Fruit fly (Drosophila melanogaster): ENCODE data around the gene t-cup.
A peak's percentile ranks its signal among the peaks of the same experiment; 100 is the strongest.

Gene t-cup

dm6 chr2L:12529029-12529948, 32.2 kb upstream of the t-cup start:
- peak; percentile 71 for TF ChIP-seq Ets98B (GFP tag; IDR thresholded peaks at IDR 0.05)
- peak; percentile 75 for TF ChIP-seq CG12605 (GFP tag; IDR thresholded peaks at IDR 0.05)
- peak; percentile 73 for TF ChIP-seq CG4496 (GFP tag; IDR thresholded peaks at IDR 0.05)
- TF ChIP-seq EcR (GFP tag; optimal IDR thresholded peaks at IDR 0.05) = peak; percentile 97
- TF ChIP-seq Pif1A (GFP tag; optimal IDR thresholded peaks at IDR 0.05) = peak; percentile 62
- TF ChIP-seq CG17806 (tag; optimal IDR thresholded peaks at IDR 0.05) = peak; percentile 25
- TF ChIP-seq fd96Ca (GFP tag; IDR thresholded peaks at IDR 0.05) = peak; percentile 80; the same call in 2 of the 3 replicates
- peak; percentile 44 for TF ChIP-seq CG8301 (tag; optimal IDR thresholded peaks at IDR 0.05)
- no peak for TF ChIP-seq CG10348 (GFP tag; IDR thresholded peaks at IDR 0.05)
- peak; percentile 15 for TF ChIP-seq D1 (tag; optimal IDR thresholded peaks at IDR 0.05)
- TF ChIP-seq CG8159 (tag; optimal IDR thresholded peaks at IDR 0.05) = peak; percentile 23
- no peak for TF ChIP-seq Snoo (tag; optimal IDR thresholded peaks at IDR 0.05)
- TF ChIP-seq CG13204 (GFP tag; optimal IDR thresholded peaks at IDR 0.05) = peak; percentile 80
- peak; percentile 32 for TF ChIP-seq CG9948 (tag; optimal IDR thresholded peaks at IDR 0.05)
- TF ChIP-seq rn (GFP tag; IDR thresholded peaks at IDR 0.05) = peak; percentile 41; the same call in 1 of the 2 replicates
- TF ChIP-seq CG32121 (GFP tag; IDR thresholded peaks at IDR 0.05) = peak; percentile 71
- TF ChIP-seq CG15710 (tag; optimal IDR thresholded peaks at IDR 0.05) = peak; percentile 41
- TF ChIP-seq gl (tag; optimal IDR thresholded peaks at IDR 0.05) = peak; percentile 85
- TF ChIP-seq CG14655 (GFP tag; optimal IDR thresholded peaks at IDR 0.05) = peak; percentile 58
- peak; percentile 33 for TF ChIP-seq Pif1B (GFP tag; optimal IDR thresholded peaks at IDR 0.05)
- peak; percentile 14 for TF ChIP-seq CG34367 (tag; optimal IDR thresholded peaks at IDR 0.05)

- TF ChIP-seq CG10348 (GFP tag; IDR thresholded peaks at IDR 0.05) (no peak), D1 (tag; optimal IDR thresholded peaks at IDR 0.05) (no peak), CG9948 (tag; optimal IDR thresholded peaks at IDR 0.05) (no peak), CG8159 (tag; optimal IDR thresholded peaks at IDR 0.05) (no peak), CG15710 (tag; optimal IDR thresholded peaks at IDR 0.05) (no peak), Snoo (tag; optimal IDR thresholded peaks at IDR 0.05) (no peak), CG13204 (GFP tag; optimal IDR thresholded peaks at IDR 0.05) (no peak), gl (tag; optimal IDR thresholded peaks at IDR 0.05) (no peak), CG17806 (tag; optimal IDR thresholded peaks at IDR 0.05) (no peak), fd96Ca (GFP tag; IDR thresholded peaks at IDR 0.05) (no peak)
These were observed 31.2 kb upstream of the t-cup start for dm6 chr2L:12528376-12528775.

dm6 chr2L:12527590-12527989, 30.5 kb upstream of the t-cup start:
- peak; percentile 60 for TF ChIP-seq gl (tag; optimal IDR thresholded peaks at IDR 0.05)
- peak; percentile 24 for TF ChIP-seq CG8301 (tag; optimal IDR thresholded peaks at IDR 0.05)
- TF ChIP-seq CG9948 (tag; optimal IDR thresholded peaks at IDR 0.05) = no peak
- TF ChIP-seq CG12605 (GFP tag; IDR thresholded peaks at IDR 0.05) = peak; percentile 11; the same call in 1 of the 2 replicates
- TF ChIP-seq Snoo (tag; optimal IDR thresholded peaks at IDR 0.05) = no peak
- TF ChIP-seq CG8159 (tag; optimal IDR thresholded peaks at IDR 0.05) = peak; percentile 23
- peak; percentile 86 for TF ChIP-seq EcR (GFP tag; optimal IDR thresholded peaks at IDR 0.05)
- TF ChIP-seq CG34367 (tag; optimal IDR thresholded peaks at IDR 0.05) = peak; percentile 28
- no peak for TF ChIP-seq Pif1A (GFP tag; optimal IDR thresholded peaks at IDR 0.05)
- TF ChIP-seq CG32121 (GFP tag; IDR thresholded peaks at IDR 0.05) = peak; percentile 58
- TF ChIP-seq CG14655 (GFP tag; optimal IDR thresholded peaks at IDR 0.05) = peak; percentile 41
- TF ChIP-seq CG17806 (tag; optimal IDR thresholded peaks at IDR 0.05) = peak; percentile 13
- TF ChIP-seq Pif1B (GFP tag; optimal IDR thresholded peaks at IDR 0.05) = no peak
- no peak for TF ChIP-seq rn (GFP tag; IDR thresholded peaks at IDR 0.05)
- TF ChIP-seq CG13204 (GFP tag; optimal IDR thresholded peaks at IDR 0.05) = peak; percentile 53
- no peak for TF ChIP-seq D1 (tag; optimal IDR thresholded peaks at IDR 0.05)
- TF ChIP-seq Ets98B (GFP tag; IDR thresholded peaks at IDR 0.05) = 0 out of 2 replicates have a peak, but pooled peaks have one; percentile 21
- TF ChIP-seq fd96Ca (GFP tag; IDR thresholded peaks at IDR 0.05) = no peak
- TF ChIP-seq CG4496 (GFP tag; IDR thresholded peaks at IDR 0.05) = 0 out of 3 replicates have a peak, but pooled peaks have one; percentile 19
- peak; percentile 8 for TF ChIP-seq CG15710 (tag; optimal IDR thresholded peaks at IDR 0.05)
- no peak for TF ChIP-seq CG10348 (GFP tag; IDR thresholded peaks at IDR 0.05)

- TF ChIP-seq CG32121 (GFP tag; IDR thresholded peaks at IDR 0.05) = 0 out of 2 replicates have a peak, but pooled peaks have one; percentile 16
- TF ChIP-seq Pif1A (GFP tag; optimal IDR thresholded peaks at IDR 0.05) = no peak
- peak; percentile 1 for TF ChIP-seq CG34367 (tag; optimal IDR thresholded peaks at IDR 0.05)
- TF ChIP-seq CG13204 (GFP tag; optimal IDR thresholded peaks at IDR 0.05) = peak; percentile 5
- peak; percentile 12 for TF ChIP-seq CG8159 (tag; optimal IDR thresholded peaks at IDR 0.05)
- no peak for TF ChIP-seq CG15710 (tag; optimal IDR thresholded peaks at IDR 0.05)
- peak; percentile 62 for TF ChIP-seq EcR (GFP tag; optimal IDR thresholded peaks at IDR 0.05)
- no peak for TF ChIP-seq Ets98B (GFP tag; IDR thresholded peaks at IDR 0.05)
- no peak for TF ChIP-seq Pif1B (GFP tag; optimal IDR thresholded peaks at IDR 0.05)
- TF ChIP-seq gl (tag; optimal IDR thresholded peaks at IDR 0.05) = no peak
These were observed 27.0 kb upstream of the t-cup start for dm6 chr2L:12524139-12524538.

- TF ChIP-seq CG15710 (tag; optimal IDR thresholded peaks at IDR 0.05) = no peak
- peak; percentile 37 for TF ChIP-seq CG14655 (GFP tag; optimal IDR thresholded peaks at IDR 0.05)
These were observed 24.6 kb upstream of the t-cup start for dm6 chr2L:12521527-12522292.
